Fruit fly (Drosophila melanogaster): ENCODE data around the gene CG2991.

CG2991 gene

dm6 chr2L:2878859-2879258, 21.9 kb downstream of the CG2991 start, which contains the start of gene RabGGTb:
Gene RabGGTb (plus strand): TSS chr2L:2879112.
- peak; percentile 83 for TF ChIP-seq CG3847 (GFP tag; IDR thresholded peaks at IDR 0.05)
- 0 out of 2 replicates have a peak, but pooled peaks have one; percentile 42 for TF ChIP-seq sens-2 (GFP tag; IDR thresholded peaks at IDR 0.05)
- peak; percentile 41 for TF ChIP-seq az2 (GFP tag; optimal IDR thresholded peaks at IDR 0.05)
- peak; percentile 43 for TF ChIP-seq fu2 (GFP tag; optimal IDR thresholded peaks at IDR 0.05)
- TF ChIP-seq CG15601 (tag; optimal IDR thresholded peaks at IDR 0.05) = no peak
- peak; percentile 82 for TF ChIP-seq Atf6 (GFP tag; IDR thresholded peaks at IDR 0.05)
- no peak for TF ChIP-seq Abd-B (GFP tag; optimal IDR thresholded peaks at IDR 0.05)
- peak; percentile 63 for TF ChIP-seq MESR4 (GFP tag; optimal IDR thresholded peaks at IDR 0.05)
- peak; percentile 33 for TF ChIP-seq Hr3 (GFP tag; optimal IDR thresholded peaks at IDR 0.05)
- TF ChIP-seq CG17912 (GFP tag; optimal IDR thresholded peaks at IDR 0.05) = no peak
- peak; percentile 17 for TF ChIP-seq pnt (GFP tag; optimal IDR thresholded peaks at IDR 0.05)
- peak; percentile 71 for TF ChIP-seq pum (GFP tag; optimal IDR thresholded peaks at IDR 0.05)
- TF ChIP-seq gcm2 (GFP tag; optimal IDR thresholded peaks at IDR 0.05) = peak; percentile 39
- peak; percentile 56 for TF ChIP-seq Xbp1 (GFP tag; optimal IDR thresholded peaks at IDR 0.05)
- TF ChIP-seq zf30C (GFP tag; optimal IDR thresholded peaks at IDR 0.05) = no peak
- no peak for TF ChIP-seq CG15514 (GFP tag; optimal IDR thresholded peaks at IDR 0.05)
- TF ChIP-seq CG12104 (GFP tag; optimal IDR thresholded peaks at IDR 0.05) = no peak
- TF ChIP-seq CG2129 (GFP tag; IDR thresholded peaks at IDR 0.05; ENCODE audit: partially characterized antibody) = no peak
- TF ChIP-seq CG12942 (GFP tag; optimal IDR thresholded peaks at IDR 0.05) = no peak
- TF ChIP-seq exex (tag; optimal IDR thresholded peaks at IDR 0.05) = peak; percentile 16
- TF ChIP-seq grn (GFP tag; optimal IDR thresholded peaks at IDR 0.05) = no peak
- peak; percentile 67 for TF ChIP-seq Ada2b (GFP tag; IDR thresholded peaks at IDR 0.05)
- peak; percentile 57 for TF ChIP-seq CG9727 (GFP tag; optimal IDR thresholded peaks at IDR 0.05)
- peak; percentile 5 for TF ChIP-seq ewg (GFP tag; optimal IDR thresholded peaks at IDR 0.05)
- TF ChIP-seq CG12071 (GFP tag; optimal IDR thresholded peaks at IDR 0.05) = peak; percentile 26
- TF ChIP-seq E2f1 (GFP tag; IDR thresholded peaks at IDR 0.05) = peak; percentile 63
- peak; percentile 99 to 100 for TF ChIP-seq crp (GFP tag; optimal IDR thresholded peaks at IDR 0.05)
- peak; percentile 57 for TF ChIP-seq pho (GFP tag; optimal IDR thresholded peaks at IDR 0.05)
- TF ChIP-seq Spps (tag; optimal IDR thresholded peaks at IDR 0.05) = no peak
- peak; percentile 30; the same call in 1 of the 2 replicates for TF ChIP-seq sna (GFP tag; IDR thresholded peaks at IDR 0.05; ENCODE audit: partially characterized antibody)
- TF ChIP-seq CG30020 (tag; optimal IDR thresholded peaks at IDR 0.05) = no peak
- TF ChIP-seq CG15073 (GFP tag; optimal IDR thresholded peaks at IDR 0.05) = no peak
- TF ChIP-seq CG14050 (GFP tag; IDR thresholded peaks at IDR 0.05) = peak; percentile 48; the same call in 2 of the 3 replicates
- TF ChIP-seq gce (GFP tag; IDR thresholded peaks at IDR 0.05) = peak; percentile 54; the same call in 1 of the 3 replicates
- no peak for TF ChIP-seq Tbp (GFP tag; optimal IDR thresholded peaks at IDR 0.05)
- TF ChIP-seq CG10979 (tag; optimal IDR thresholded peaks at IDR 0.05) = peak; percentile 35
- TF ChIP-seq bsh (GFP tag; optimal IDR thresholded peaks at IDR 0.05) = peak in 1 of 2 experiments; percentile 36
- peak; percentile 80 for TF ChIP-seq dysf (GFP tag; IDR thresholded peaks at IDR 0.05)
- no peak for TF ChIP-seq tio (GFP tag; optimal IDR thresholded peaks at IDR 0.05)
- TF ChIP-seq sim (GFP tag; IDR thresholded peaks at IDR 0.05) = no peak
- TF ChIP-seq grau (tag; optimal IDR thresholded peaks at IDR 0.05) = peak; percentile 55
- TF ChIP-seq CG2712 (tag; optimal IDR thresholded peaks at IDR 0.05) = peak; percentile 50
- TF ChIP-seq lov (optimal IDR thresholded peaks at IDR 0.05) = no peak
- 0 out of 3 replicates have a peak, but pooled peaks have one; percentile 25 for TF ChIP-seq lov (GFP tag; IDR thresholded peaks at IDR 0.05)
- TF ChIP-seq lola (GFP tag; optimal IDR thresholded peaks at IDR 0.05) = peak in 1 of 3 experiments; percentile 12
- TF ChIP-seq CG10462 (GFP tag; optimal IDR thresholded peaks at IDR 0.05) = no peak
- peak; percentile 31 for TF ChIP-seq sug (tag; optimal IDR thresholded peaks at IDR 0.05)
- peak; percentile 50; the same call in 1 of the 3 replicates for TF ChIP-seq CG11093 (GFP tag; IDR thresholded peaks at IDR 0.05)
- no peak for TF ChIP-seq Fer2 (tag; optimal IDR thresholded peaks at IDR 0.05)
- no peak for TF ChIP-seq CG17568 (GFP tag; optimal IDR thresholded peaks at IDR 0.05)

Measured in whole organism, embryonic.